Fruit fly (Drosophila melanogaster) whole organism, embryonic: ENCODE data around the gene CG7702.

Experiments used
- Ada2b ChIP-seq: fragments of 200-800 bp; sonication (Bioruptor generic); IDR thresholded peaks from 2 replicates; pipeline ENCODE4 v1.3.6; 2022; ENCODE audit warnings: missing biosample characterization, missing genetic modification characterization
- Atf6 ChIP-seq: fragments of 200-800 bp; sonication (Bioruptor generic); IDR thresholded peaks from 2 replicates; pipeline ENCODE4 v1.3.6; 2022; ENCODE audit warnings: missing biosample characterization, missing genetic modification characterization
- Awh ChIP-seq: fragments of 200-800 bp; sonication (Bioruptor generic); IDR thresholded peaks from 2 replicates; pipeline ENCODE4, ENCODE4 v1.3.6; 2022; ENCODE audit warnings: missing biosample characterization, missing genetic modification characterization
- BtbVII ChIP-seq: fragments of 200-800 bp; sonication (Bioruptor generic); optimal IDR thresholded peaks from 3 replicates; lab custom pipeline; 2017; ENCODE audit warnings: missing biosample characterization, mild to moderate bottlenecking, missing genetic modification characterization
- Bteb2 ChIP-seq: fragments of 200-800 bp; sonication (Bioruptor generic); optimal IDR thresholded peaks from 2 replicates; lab custom pipeline; 2016; ENCODE audit warnings: missing biosample characterization, missing genetic modification characterization
- CG10147 ChIP-seq: fragments of 200-800 bp; sonication (Bioruptor generic); optimal IDR thresholded peaks from 2 replicates; lab custom pipeline; 2019; ENCODE audit warnings: missing biosample characterization, mild to moderate bottlenecking, missing genetic modification characterization, moderate library complexity
- CG10654 ChIP-seq: fragments of 200-800 bp; sonication (Bioruptor generic); optimal IDR thresholded peaks from 2 replicates; lab custom pipeline; 2016; ENCODE audit warnings: missing biosample characterization, missing genetic modification characterization
- CG12769 ChIP-seq: fragments of 200-800 bp; sonication (Bioruptor generic); optimal IDR thresholded peaks from 2 replicates; lab custom pipeline; 2019; ENCODE audit warnings: missing biosample characterization, mild to moderate bottlenecking, missing genetic modification characterization, moderate library complexity
- CG14860 ChIP-seq: fragments of 200-800 bp; sonication (Bioruptor generic); IDR thresholded peaks from 3 replicates; pipeline ENCODE4 v1.3.6; 2022; ENCODE audit warnings: missing biosample characterization, missing genetic modification characterization; ENCODE audit not compliant: partially characterized antibody
- CG15479 ChIP-seq: fragments of 200-800 bp; sonication (Bioruptor generic); optimal IDR thresholded peaks from 3 replicates; lab custom pipeline; 2019; ENCODE audit warnings: missing biosample characterization, mild to moderate bottlenecking, missing genetic modification characterization, moderate library complexity
- CG17802 ChIP-seq: fragments of 200-800 bp; sonication (Bioruptor generic); optimal IDR thresholded peaks from 2 replicates; lab custom pipeline; 2018; ENCODE audit warnings: missing biosample characterization, mild to moderate bottlenecking, missing genetic modification characterization, moderate library complexity
- CG1832 ChIP-seq: fragments of 200-800 bp; sonication (Bioruptor generic); optimal IDR thresholded peaks from 2 replicates; lab custom pipeline; 2017; ENCODE audit warnings: missing biosample characterization, mild to moderate bottlenecking, missing genetic modification characterization, inconsistent platforms
- CG18476 ChIP-seq: fragments of 200-800 bp; sonication (Bioruptor generic); optimal IDR thresholded peaks from 2 replicates; lab custom pipeline; 2016; ENCODE audit warnings: missing biosample characterization, mild to moderate bottlenecking, missing genetic modification characterization
- CG2712 ChIP-seq: fragments of 200-800 bp; optimal IDR thresholded peaks from 3 replicates; lab custom pipeline; 2019; ENCODE audit warnings: missing biosample characterization, mild to moderate bottlenecking, missing genetic modification characterization, moderate library complexity
- CG32532 ChIP-seq: fragments of 200-800 bp; sonication (Bioruptor generic); IDR thresholded peaks from 2 replicates; pipeline ENCODE4 v1.3.6; 2022; ENCODE audit warnings: missing biosample characterization, missing genetic modification characterization
- CG34224 ChIP-seq: fragments of 200-800 bp; sonication (Bioruptor generic); IDR thresholded peaks from 3 replicates; pipeline ENCODE4 v1.3.6; 2022; ENCODE audit warnings: missing biosample characterization, missing genetic modification characterization; ENCODE audit not compliant: partially characterized antibody
- CG3838 ChIP-seq: fragments of 200-800 bp; sonication (Bioruptor generic); optimal IDR thresholded peaks from 3 replicates; lab custom pipeline; 2016; ENCODE audit warnings: missing biosample characterization, missing genetic modification characterization
- CG6791 ChIP-seq: fragments of 200-800 bp; sonication (Bioruptor generic); IDR thresholded peaks from 3 replicates; pipeline ENCODE4 v1.3.6; 2022; ENCODE audit warnings: missing biosample characterization, missing genetic modification characterization; ENCODE audit not compliant: partially characterized antibody
- CG7839 ChIP-seq: fragments of 200-800 bp; sonication (Bioruptor generic); optimal IDR thresholded peaks from 3 replicates; lab custom pipeline; 2018; ENCODE audit warnings: missing biosample characterization, mild to moderate bottlenecking, missing genetic modification characterization, moderate library complexity
- CG9437 ChIP-seq: fragments of 200-800 bp; sonication (Bioruptor generic); optimal IDR thresholded peaks from 2 replicates; lab custom pipeline; 2018; ENCODE audit warnings: missing biosample characterization, mild to moderate bottlenecking, missing genetic modification characterization
- CG9727 ChIP-seq: fragments of 200-800 bp; sonication (Bioruptor generic); optimal IDR thresholded peaks from 3 replicates; lab custom pipeline; 2017; ENCODE audit warnings: missing biosample characterization, mild to moderate bottlenecking, missing genetic modification characterization
- CG9817 ChIP-seq: fragments of 200-800 bp; sonication (Bioruptor generic); optimal IDR thresholded peaks from 2 replicates; lab custom pipeline; 2018; ENCODE audit warnings: missing biosample characterization, mild to moderate bottlenecking, missing genetic modification characterization, moderate library complexity
- CG9876 ChIP-seq: fragments of 200-800 bp; sonication (Bioruptor generic); optimal IDR thresholded peaks from 2 replicates; lab custom pipeline; 2016; ENCODE audit warnings: missing biosample characterization, missing genetic modification characterization
- CrebB ChIP-seq: fragments of 200-800 bp; sonication (Bioruptor generic); optimal IDR thresholded peaks from 3 replicates; lab custom pipeline; 2018; ENCODE audit warnings: missing biosample characterization, mild to moderate bottlenecking, missing genetic modification characterization
- Dek ChIP-seq: fragments of 200-800 bp; sonication (Bioruptor generic); optimal IDR thresholded peaks from 3 replicates; lab custom pipeline; 2019; ENCODE audit warnings: missing biosample characterization, mild to moderate bottlenecking, missing genetic modification characterization, moderate library complexity
- Hr3 ChIP-seq: fragments of 200-800 bp; sonication (Bioruptor generic); optimal IDR thresholded peaks from 3 replicates; lab custom pipeline; 2016; ENCODE audit warnings: missing biosample characterization, missing genetic modification characterization
- Hr51 ChIP-seq, 2 experiments: fragments of 200-800 bp; sonication (Bioruptor generic); optimal IDR thresholded peaks; 2 replicates in 1 of 2; 3 replicates in 1 of 2; lab custom pipeline; 2016 to 2018; ENCODE audit warnings: missing biosample characterization in 2 of 2, missing genetic modification characterization in 2 of 2, mild to moderate bottlenecking in 1 of 2, moderate library complexity in 1 of 2
- Jarid2 ChIP-seq: fragments of 200-800 bp; sonication (Bioruptor generic); optimal IDR thresholded peaks from 3 replicates; lab custom pipeline; 2017; ENCODE audit warnings: mild to moderate bottlenecking, missing biosample characterization, missing genetic modification reagents, missing genetic modification characterization
- Oaz ChIP-seq: fragments of 200-800 bp; sonication (Bioruptor generic); IDR thresholded peaks from 2 replicates; pipeline ENCODE4 v1.3.6; 2022; ENCODE audit warnings: missing biosample characterization, missing genetic modification characterization
- Ravus ChIP-seq: fragments of 200-800 bp; sonication (Bioruptor generic); IDR thresholded peaks from 2 replicates; pipeline ENCODE4 v1.3.6; 2022; ENCODE audit warnings: missing biosample characterization, missing genetic modification characterization
- Scr ChIP-seq: fragments of 200-800 bp; sonication (Bioruptor generic); IDR thresholded peaks from 2 replicates; pipeline ENCODE4 v1.3.6; 2022; ENCODE audit warnings: missing biosample characterization, missing genetic modification characterization; ENCODE audit not compliant: partially characterized antibody
- Six4 ChIP-seq: fragments of 200-800 bp; sonication (Bioruptor generic); optimal IDR thresholded peaks from 2 replicates; lab custom pipeline; 2016; ENCODE audit warnings: missing biosample characterization, missing genetic modification characterization
- Taf1 ChIP-seq: fragments of 200-800 bp; sonication (Bioruptor generic); IDR thresholded peaks from 2 replicates; pipeline ENCODE4 v1.3.6; 2022; ENCODE audit warnings: missing biosample characterization, missing genetic modification characterization
- Usf ChIP-seq: fragments of 200-800 bp; sonication (Bioruptor generic); optimal IDR thresholded peaks from 2 replicates; lab custom pipeline; 2017; ENCODE audit warnings: missing genotype, missing biosample characterization, missing genetic modification characterization
- Xrp1 ChIP-seq: fragments of 200-800 bp; sonication (Bioruptor generic); IDR thresholded peaks from 2 replicates; pipeline ENCODE4 v1.3.6; 2022; ENCODE audit warnings: missing biosample characterization, missing genetic modification characterization
- ab ChIP-seq: fragments of 200-800 bp; sonication (Bioruptor generic); optimal IDR thresholded peaks from 2 replicates; lab custom pipeline; 2016; ENCODE audit warnings: missing biosample characterization, missing genetic modification characterization
- ara ChIP-seq: fragments of 200-800 bp; sonication (Bioruptor generic); IDR thresholded peaks from 2 replicates; pipeline ENCODE4 v1.3.6; 2022; ENCODE audit warnings: missing biosample characterization, missing genetic modification characterization
- bowl ChIP-seq: fragments of 200-800 bp; sonication (Bioruptor generic); IDR thresholded peaks from 2 replicates; pipeline ENCODE4 v1.3.6; 2022; ENCODE audit warnings: missing biosample characterization, missing genetic modification characterization
- cas ChIP-seq: fragments of 200-800 bp; sonication (Bioruptor generic); IDR thresholded peaks from 2 replicates; pipeline ENCODE4 v1.3.6; 2022; ENCODE audit warnings: missing biosample characterization, missing genetic modification characterization
- caup ChIP-seq: fragments of 200-800 bp; sonication (Bioruptor generic); optimal IDR thresholded peaks from 3 replicates; lab custom pipeline; 2017; ENCODE audit warnings: missing biosample characterization, mild to moderate bottlenecking, missing genetic modification characterization, moderate library complexity; ENCODE audit not compliant: severe bottlenecking
- croc ChIP-seq: fragments of 200-800 bp; sonication (Bioruptor generic); conservative IDR thresholded peaks from 3 replicates; pipeline ENCODE4 v1.3.6; 2022; ENCODE audit warnings: missing biosample characterization, missing genetic modification characterization
- disco-r ChIP-seq: fragments of 200-800 bp; sonication (Bioruptor generic); optimal IDR thresholded peaks from 2 replicates; lab custom pipeline; 2016; ENCODE audit warnings: missing biosample characterization, missing genetic modification characterization
- emc ChIP-seq: fragments of 200-800 bp; sonication (Bioruptor generic); optimal IDR thresholded peaks from 2 replicates; lab custom pipeline; 2016; ENCODE audit warnings: missing biosample characterization, missing genetic modification characterization
- ems ChIP-seq: fragments of 200-800 bp; sonication (Bioruptor generic); optimal IDR thresholded peaks from 3 replicates; lab custom pipeline; 2016; ENCODE audit warnings: missing biosample characterization, missing genetic modification characterization
- esg ChIP-seq: fragments of 200-800 bp; sonication (Bioruptor generic); conservative IDR thresholded peaks from 2 replicates; pipeline ENCODE4 v1.3.6; 2022; ENCODE audit warnings: missing biosample characterization, missing genetic modification characterization
- fd102C ChIP-seq: fragments of 200-800 bp; sonication (Bioruptor generic); optimal IDR thresholded peaks from 2 replicates; lab custom pipeline; 2018; ENCODE audit warnings: missing biosample characterization, mild to moderate bottlenecking, missing genetic modification characterization, moderate library complexity
- gt ChIP-seq: fragments of 200-800 bp; sonication (Bioruptor generic); IDR thresholded peaks from 2 replicates; pipeline ENCODE4 v1.3.6; 2022; ENCODE audit warnings: missing biosample characterization, missing genetic modification characterization
- jigr1 ChIP-seq: fragments of 200-800 bp; sonication (Bioruptor generic); IDR thresholded peaks from 3 replicates; pipeline ENCODE4 v1.3.6; 2022; ENCODE audit warnings: missing biosample characterization, missing genetic modification characterization
- sens-2 ChIP-seq: fragments of 200-800 bp; sonication (Bioruptor generic); IDR thresholded peaks from 2 replicates; pipeline ENCODE4 v1.3.6; 2022; ENCODE audit warnings: missing biosample characterization, missing genetic modification characterization
- stwl ChIP-seq: fragments of 200-800 bp; sonication (Bioruptor generic); optimal IDR thresholded peaks from 3 replicates; lab custom pipeline; 2018; ENCODE audit warnings: missing biosample characterization, mild to moderate bottlenecking, missing genetic modification characterization, moderate library complexity
- tin ChIP-seq: fragments of 200-800 bp; sonication (Bioruptor generic); optimal IDR thresholded peaks from 3 replicates; lab custom pipeline; 2016; ENCODE audit warnings: missing biosample characterization, missing genetic modification characterization
- yki ChIP-seq: fragments of >200 bp; optimal IDR thresholded peaks from 3 replicates; lab custom pipeline; 2018

CG7702 gene

dm6 chr3R:18677500-18677940 lies 8.3 kb downstream of the CG7702 start, which contains the start of the genes dind and CG7706:
Gene dind (minus strand): TSS chr3R:18677539.
Gene CG7706 (plus strand): TSS chr3R:18677818.
- TF ChIP-seq CG9817: no peak
- no peak for TF ChIP-seq ems (GFP tag; lab: Kevin White, UChicago)
- TF ChIP-seq Scr (GFP tag; lab: Robert Waterston, UW): no peak
- no peak for TF ChIP-seq bowl
- TF ChIP-seq Hr3 (GFP tag; lab: Kevin White, UChicago): no peak
- TF ChIP-seq Jarid2 (GFP tag; lab: Kevin White, UChicago): no peak
- no peak for TF ChIP-seq CG6791 (GFP tag; lab: Robert Waterston, UW)
- no peak for TF ChIP-seq Bteb2
- TF ChIP-seq jigr1: no peak
- no peak for TF ChIP-seq Taf1 (GFP tag; lab: Robert Waterston, UW)
- TF ChIP-seq Usf (GFP tag; lab: Kevin White, UChicago): no peak
- TF ChIP-seq caup: no peak
- no peak for TF ChIP-seq CrebB
- peak; percentile 73 for TF ChIP-seq stwl
- no peak for TF ChIP-seq BtbVII (GFP tag; lab: Kevin White, UChicago)
- TF ChIP-seq CG9876 (GFP tag; lab: Kevin White, UChicago): no peak
- TF ChIP-seq Awh (GFP tag; lab: Robert Waterston, UW): no peak
- TF ChIP-seq emc (GFP tag; lab: Kevin White, UChicago): no peak
- TF ChIP-seq disco-r (GFP tag; lab: Kevin White, UChicago): no peak
- no peak for TF ChIP-seq gt (GFP tag; lab: Robert Waterston, UW)
- no peak for TF ChIP-seq CG15479 (GFP tag; lab: Kevin White, UChicago)
- TF ChIP-seq yki (lab: Kevin White, UChicago): no peak
- no peak for TF ChIP-seq ab
- TF ChIP-seq CG18476 (GFP tag; lab: Kevin White, UChicago): no peak
- TF ChIP-seq CG12769: no peak
- no peak for TF ChIP-seq tin (GFP tag; lab: Kevin White, UChicago)
- TF ChIP-seq CG2712 (tag; lab: Kevin White, UChicago): no peak
- no peak for TF ChIP-seq fd102C (GFP tag; lab: Kevin White, UChicago)
- TF ChIP-seq Atf6: no peak
- TF ChIP-seq Ada2b (GFP tag; lab: Robert Waterston, UW): no peak
- no peak for TF ChIP-seq Six4 (GFP tag; lab: Kevin White, UChicago)
- no peak for TF ChIP-seq CG9727 (GFP tag; lab: Kevin White, UChicago)
- TF ChIP-seq sens-2 (GFP tag; lab: Robert Waterston, UW): no peak
- no peak for TF ChIP-seq Oaz (GFP tag; lab: Robert Waterston, UW)
- TF ChIP-seq CG1832: no peak
- TF ChIP-seq CG14860: no peak
- no peak for TF ChIP-seq Hr51 (GFP tag; optimal IDR thresholded peaks at IDR 0.05; lab: Kevin White, UChicago)
- no peak for TF ChIP-seq CG7839 (tag; lab: Kevin White, UChicago)
- no peak for TF ChIP-seq Xrp1 (GFP tag; lab: Robert Waterston, UW)
- TF ChIP-seq CG32532 (GFP tag; lab: Robert Waterston, UW): no peak
- TF ChIP-seq Ravus (GFP tag; lab: Robert Waterston, UW): no peak
- TF ChIP-seq cas (GFP tag; lab: Robert Waterston, UW): no peak
- peak; percentile 59 for TF ChIP-seq CG17802 (tag; lab: Kevin White, UChicago)
- TF ChIP-seq croc (GFP tag; lab: Robert Waterston, UW): no peak
- TF ChIP-seq Dek (tag; lab: Kevin White, UChicago): no peak
- no peak for TF ChIP-seq esg
- TF ChIP-seq CG34224 (GFP tag; lab: Robert Waterston, UW): no peak
- TF ChIP-seq CG9437 (GFP tag; lab: Kevin White, UChicago): peak; percentile 7
- no peak for TF ChIP-seq CG10654 (GFP tag; lab: Kevin White, UChicago)
- no peak for TF ChIP-seq CG3838 (GFP tag; lab: Kevin White, UChicago)
- no peak for TF ChIP-seq CG10147 (GFP tag; lab: Kevin White, UChicago)
- TF ChIP-seq ara (GFP tag; lab: Robert Waterston, UW): no peak
